Worm (Caenorhabditis elegans) whole organism, L1 larva: ENCODE data around the gene mrp-8.

Experiments used
- C16A3.4 ChIP-seq: fragments of 150-350 bp; optimal IDR thresholded peaks from 2 replicates; lab custom pipeline; 2014; ENCODE audit warnings: missing biosample characterization, missing genetic modification characterization
- C34B4.2 ChIP-seq: sonication (generic microtip); optimal IDR thresholded peaks from 2 replicates; lab custom pipeline; 2017; ENCODE audit warnings: mild to moderate bottlenecking, missing genetic modification characterization, missing compliant biosample characterization
- Y116A8C.19 ChIP-seq: sonication (generic microtip); optimal IDR thresholded peaks from 2 replicates; lab custom pipeline; 2016; ENCODE audit warnings: missing compliant biosample characterization, missing genetic modification characterization, borderline replicate concordance
- aha-1 ChIP-seq: fragments of 150-350 bp; optimal IDR thresholded peaks from 2 replicates; lab custom pipeline; 2014; ENCODE audit warnings: missing biosample characterization, missing genetic modification characterization
- alr-1 ChIP-seq: fragments of 200-800 bp; sonication (Bioruptor generic); optimal IDR thresholded peaks from 2 replicates; lab custom pipeline; 2018; ENCODE audit warnings: borderline replicate concordance, mild to moderate bottlenecking, missing genetic modification characterization, missing compliant biosample characterization
- ceh-8 ChIP-seq: fragments of 200-800 bp; sonication (Bioruptor generic); optimal IDR thresholded peaks from 2 replicates; lab custom pipeline; 2018; ENCODE audit warnings: mild to moderate bottlenecking, missing genetic modification characterization, moderate library complexity, missing compliant biosample characterization
- ceh-88 ChIP-seq: fragments of 200-800 bp; sonication (Bioruptor generic); IDR thresholded peaks from 2 replicates; pipeline ENCODE4 v1.3.6; 2022; ENCODE audit warnings: missing genetic modification characterization, missing compliant biosample characterization
- ces-1 ChIP-seq: fragments of 150-350 bp; optimal IDR thresholded peaks from 2 replicates; lab custom pipeline; 2014; ENCODE audit warnings: missing biosample characterization, missing genetic modification reagents, missing genetic modification characterization
- dsc-1 ChIP-seq: sonication (generic microtip); optimal IDR thresholded peaks from 2 replicates; lab custom pipeline; 2016; ENCODE audit warnings: mild to moderate bottlenecking, missing genetic modification characterization, missing compliant biosample characterization
- efl-1 ChIP-seq, 4 experiments: fragments of 150-350 bp; optimal IDR thresholded peaks in 3 of 4; peaks in 1 of 4; 1 replicate in 1 of 4; 2 replicates in 3 of 4; lab custom pipeline; 2014; ENCODE audit warnings: missing biosample characterization in 2 of 4, missing genetic modification characterization in 2 of 4, missing genetic modification reagents in 2 of 4
- efl-3 ChIP-seq: fragments of 200-800 bp; sonication (Bioruptor generic); optimal IDR thresholded peaks from 2 replicates; lab custom pipeline; 2018; ENCODE audit warnings: mild to moderate bottlenecking, missing genetic modification characterization, missing compliant biosample characterization
- egl-13 ChIP-seq: sonication (generic microtip); optimal IDR thresholded peaks from 2 replicates; lab custom pipeline; 2016; ENCODE audit warnings: missing genotype, missing genetic modification reagents, missing genetic modification characterization, missing compliant biosample characterization
- elt-2 ChIP-seq: sonication (generic microtip); optimal IDR thresholded peaks from 2 replicates; lab custom pipeline; 2016; ENCODE audit warnings: missing genetic modification characterization, mild to moderate bottlenecking, inconsistent platforms, missing compliant biosample characterization, missing genetic modification reagents
- fkh-10 ChIP-seq: sonication (generic microtip); optimal IDR thresholded peaks from 2 replicates; lab custom pipeline; 2017; ENCODE audit warnings: missing biosample characterization, missing genetic modification reagents, missing genetic modification characterization
- fos-1 ChIP-seq: fragments of 150-350 bp; optimal IDR thresholded peaks from 2 replicates; lab custom pipeline; 2014; ENCODE audit warnings: missing biosample characterization, missing genetic modification characterization
- grh-1 ChIP-seq: fragments of 200-800 bp; sonication (Bioruptor generic); IDR thresholded peaks from 2 replicates; pipeline ENCODE4 v1.3.6; 2022; ENCODE audit warnings: missing genetic modification reagents, missing genetic modification characterization, missing compliant biosample characterization
- lin-13 ChIP-seq: fragments of 150-350 bp; optimal IDR thresholded peaks from 2 replicates; lab custom pipeline; 2014; ENCODE audit warnings: missing biosample characterization, missing genetic modification reagents, missing genetic modification characterization
- lin-15B ChIP-seq: fragments of 150-350 bp; sonication (generic microtip); optimal IDR thresholded peaks from 3 replicates; lab custom pipeline; 2014; ENCODE audit warnings: missing biosample characterization, missing genetic modification characterization
- lin-35 ChIP-seq, 2 experiments: fragments of 150-350 bp; optimal IDR thresholded peaks; 2 replicates each; lab custom pipeline; 2014; ENCODE audit warnings: missing biosample characterization in 2 of 2, missing genetic modification characterization in 2 of 2, missing genetic modification reagents in 2 of 2
- lin-39 ChIP-seq: fragments of 150-350 bp; optimal IDR thresholded peaks from 2 replicates; lab custom pipeline; 2014; ENCODE audit warnings: missing biosample characterization, missing genetic modification reagents, missing genetic modification characterization
- lsy-2 ChIP-seq, 2 experiments: fragments of 150-350 bp; optimal IDR thresholded peaks; 2 replicates each; lab custom pipeline; 2014; ENCODE audit warnings: missing biosample characterization in 2 of 2, missing genetic modification characterization in 2 of 2
- mab-9 ChIP-seq: fragments of 200-800 bp; sonication (Bioruptor generic); IDR thresholded peaks from 2 replicates; pipeline ENCODE4 v1.3.6; 2022; ENCODE audit warnings: missing genetic modification reagents, missing genetic modification characterization, missing compliant biosample characterization
- mdl-1 ChIP-seq, 2 experiments: fragments of 150-350 bp; optimal IDR thresholded peaks; 2 replicates each; lab custom pipeline; 2014 to 2017; ENCODE audit warnings: missing biosample characterization in 2 of 2, missing genetic modification characterization in 2 of 2, inconsistent platforms in 1 of 2
- mep-1 ChIP-seq: fragments of 150-350 bp; optimal IDR thresholded peaks from 2 replicates; lab custom pipeline; 2014; ENCODE audit warnings: missing biosample characterization, missing genetic modification characterization
- nhr-11 ChIP-seq: fragments of 150-350 bp; optimal IDR thresholded peaks from 2 replicates; lab custom pipeline; 2014; ENCODE audit warnings: missing biosample characterization, missing genetic modification characterization
- nhr-20 ChIP-seq: sonication (generic microtip); optimal IDR thresholded peaks from 2 replicates; lab custom pipeline; 2016; ENCODE audit warnings: mild to moderate bottlenecking, missing genetic modification characterization, missing compliant biosample characterization
- nhr-237 ChIP-seq: fragments of 150-350 bp; optimal IDR thresholded peaks from 2 replicates; lab custom pipeline; 2014; ENCODE audit warnings: missing biosample characterization, missing genetic modification characterization
- nhr-28 ChIP-seq: fragments of 150-350 bp; optimal IDR thresholded peaks from 2 replicates; lab custom pipeline; 2014; ENCODE audit warnings: missing biosample characterization, missing genetic modification characterization
- nhr-76 ChIP-seq: sonication (generic microtip); optimal IDR thresholded peaks from 2 replicates; lab custom pipeline; 2017; ENCODE audit warnings: missing biosample characterization, missing genetic modification characterization
- nhr-77 ChIP-seq: fragments of 150-350 bp; optimal IDR thresholded peaks from 2 replicates; lab custom pipeline; 2014; ENCODE audit warnings: missing biosample characterization, missing genetic modification characterization
- nhr-84 ChIP-seq: sonication (generic microtip); optimal IDR thresholded peaks from 2 replicates; lab custom pipeline; 2017; ENCODE audit warnings: missing biosample characterization, missing genetic modification characterization
- nhr-85 ChIP-seq: sonication (generic microtip); peaks from one replicate; lab custom pipeline; 2016; ENCODE audit warnings: missing genetic modification characterization, inconsistent platforms, missing compliant biosample characterization
- pax-3 ChIP-seq: fragments of 200-800 bp; sonication (Bioruptor generic); optimal IDR thresholded peaks from 2 replicates; lab custom pipeline; 2018; ENCODE audit warnings: mild to moderate bottlenecking, missing genetic modification characterization, moderate library complexity, missing compliant biosample characterization
- pqm-1 ChIP-seq: sonication (generic microtip); optimal IDR thresholded peaks from 3 replicates; lab custom pipeline; 2017; ENCODE audit warnings: missing biosample characterization, missing genetic modification characterization
- rnt-1 ChIP-seq: sonication (generic microtip); optimal IDR thresholded peaks from 2 replicates; lab custom pipeline; 2016; ENCODE audit warnings: mild to moderate bottlenecking, missing genetic modification characterization, moderate library complexity, missing compliant biosample characterization
- snu-23 ChIP-seq: sonication (generic microtip); optimal IDR thresholded peaks from 2 replicates; lab custom pipeline; 2016; ENCODE audit warnings: missing genetic modification characterization, missing compliant biosample characterization
- sox-4 ChIP-seq: sonication (generic microtip); optimal IDR thresholded peaks from 2 replicates; lab custom pipeline; 2016; ENCODE audit warnings: missing genetic modification characterization, missing compliant biosample characterization
- sptf-1 ChIP-seq: fragments of 150-350 bp; optimal IDR thresholded peaks from 2 replicates; lab custom pipeline; 2014; ENCODE audit warnings: missing biosample characterization, missing genetic modification characterization
- sup-37 ChIP-seq: fragments of 200-800 bp; sonication (Bioruptor generic); optimal IDR thresholded peaks from 2 replicates; lab custom pipeline; 2018; ENCODE audit warnings: mild to moderate bottlenecking, missing genetic modification characterization, missing compliant biosample characterization
- unc-62 ChIP-seq: fragments of 150-350 bp; optimal IDR thresholded peaks from 2 replicates; lab custom pipeline; 2014; ENCODE audit warnings: missing biosample characterization, missing genetic modification reagents, missing genetic modification characterization
- xbp-1 ChIP-seq: sonication (generic microtip); optimal IDR thresholded peaks from 2 replicates; lab custom pipeline; 2016; ENCODE audit warnings: missing genetic modification characterization, missing compliant biosample characterization
- zip-4 ChIP-seq: fragments of 200-800 bp; sonication (Bioruptor generic); optimal IDR thresholded peaks from 2 replicates; lab custom pipeline; 2018; ENCODE audit warnings: mild to moderate bottlenecking, missing genetic modification characterization, moderate library complexity, missing compliant biosample characterization
- ztf-11 ChIP-seq, 2 experiments: sonication (generic microtip); optimal IDR thresholded peaks; 2 replicates each; lab custom pipeline; 2016 to 2017; ENCODE audit warnings: missing genetic modification characterization in 2 of 2, missing biosample characterization in 1 of 2, missing compliant biosample characterization in 1 of 2
- ztf-4 ChIP-seq: fragments of 150-350 bp; optimal IDR thresholded peaks from 2 replicates; lab custom pipeline; 2014; ENCODE audit warnings: missing biosample characterization, missing genetic modification characterization

mrp-8 gene

DNA sequence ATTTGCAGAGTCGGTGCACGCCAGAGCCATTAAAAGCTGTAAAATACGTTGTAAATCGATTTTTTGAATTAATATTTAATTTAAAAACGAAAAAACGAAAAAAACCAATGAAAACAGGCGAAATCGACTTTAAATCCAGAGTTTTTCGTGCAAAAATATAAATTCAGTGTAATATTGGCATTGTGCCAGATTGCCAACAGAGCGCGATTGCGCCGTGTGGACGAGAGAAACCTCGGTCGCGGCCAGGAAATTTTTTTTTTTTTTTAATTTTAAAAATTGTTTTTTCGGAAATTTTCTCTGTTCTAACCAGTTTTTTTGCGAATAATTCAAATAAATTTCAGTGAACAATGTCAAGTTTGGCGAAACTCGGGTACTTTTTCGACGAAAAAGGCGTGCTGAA, 48.3 kb upstream of the mrp-8 start, which contains the start of the genes pph-4.1 and Y75B8A.31 (continued):
- TF ChIP-seq aha-1 (tag; lab: Kevin White, UChicago) = no peak
- TF ChIP-seq C16A3.4 (tag; lab: Kevin White, UChicago) = peak; percentile 55
- TF ChIP-seq egl-13 = peak; percentile 89
- TF ChIP-seq alr-1 (tag; lab: Kevin White, UChicago) = no peak
- TF ChIP-seq ztf-11 (tag; optimal IDR thresholded peaks at IDR 0.05; lab: Kevin White, UChicago) = peak in 1 of 2 experiments; percentile 87
- peak; percentile 69 for TF ChIP-seq lin-39 (tag; lab: Kevin White, UChicago)
- peak; percentile 92 for TF ChIP-seq mep-1
- peak; percentile 46; the same call in 1 of the 2 replicates for TF ChIP-seq grh-1 (GFP tag; lab: Robert Waterston, UW)
- peak; percentile 58 for TF ChIP-seq Y116A8C.19
- TF ChIP-seq lin-35 (GFP tag; optimal IDR thresholded peaks at IDR 0.05; lab: Kevin White, UChicago) = peak; percentile 78 to 80
- no peak for TF ChIP-seq ztf-4 (tag; lab: Kevin White, UChicago)
- peak; percentile 87 for TF ChIP-seq pax-3 (tag; lab: Kevin White, UChicago)
- TF ChIP-seq pqm-1 (tag; lab: Kevin White, UChicago) = no peak
- TF ChIP-seq C34B4.2 = no peak
- peak; percentile 89 for TF ChIP-seq xbp-1 (tag; lab: Kevin White, UChicago)
- peak; percentile 80 to 83 for TF ChIP-seq efl-1 (optimal IDR thresholded peaks at IDR 0.05; lab: Kevin White, UChicago)
- peak; percentile 79 to 97 for TF ChIP-seq efl-1 (GFP tag; optimal IDR thresholded peaks at IDR 0.05 in 1 of 2; lab: Kevin White, UChicago)
- TF ChIP-seq mdl-1 (tag; optimal IDR thresholded peaks at IDR 0.05; lab: Kevin White, UChicago) = peak in 1 of 2 experiments; percentile 64
- no peak for TF ChIP-seq ceh-8 (GFP tag; lab: Kevin White, UChicago)
- no peak for TF ChIP-seq fkh-10 (GFP tag; lab: Kevin White, UChicago)
- TF ChIP-seq nhr-77 = peak; percentile 19
- TF ChIP-seq elt-2 (tag; lab: Kevin White, UChicago) = peak; percentile 44
- no peak for TF ChIP-seq nhr-237 (tag; lab: Kevin White, UChicago)
- TF ChIP-seq nhr-85 (tag; lab: Kevin White, UChicago) = peak; percentile 94
- peak; percentile 98 for TF ChIP-seq rnt-1 (tag; lab: Kevin White, UChicago)
- TF ChIP-seq sptf-1 = no peak
- TF ChIP-seq nhr-76 = no peak
- peak; percentile 87 for TF ChIP-seq lin-13 (GFP tag; lab: Kevin White, UChicago)
- peak; percentile 60 for TF ChIP-seq sup-37 (GFP tag; lab: Kevin White, UChicago)
- peak; percentile 86 to 89 for TF ChIP-seq lsy-2 (tag; optimal IDR thresholded peaks at IDR 0.05; lab: Kevin White, UChicago)
- TF ChIP-seq nhr-11 (tag; lab: Kevin White, UChicago) = peak; percentile 39
- TF ChIP-seq fos-1 = no peak
- TF ChIP-seq nhr-28 = no peak
- TF ChIP-seq dsc-1 (tag; lab: Kevin White, UChicago) = peak; percentile 91
- no peak for TF ChIP-seq ces-1 (GFP tag; lab: Kevin White, UChicago)
- 0 out of 2 replicates have a peak, but pooled peaks have one; percentile 14 for TF ChIP-seq ceh-88 (GFP tag; lab: Robert Waterston, UW)
- TF ChIP-seq unc-62 = no peak
- peak; percentile 88 for TF ChIP-seq nhr-20 (tag; lab: Kevin White, UChicago)
- TF ChIP-seq sox-4 = peak; percentile 80
- TF ChIP-seq efl-3 (GFP tag; lab: Kevin White, UChicago) = no peak
- TF ChIP-seq snu-23 (GFP tag; lab: Kevin White, UChicago) = peak; percentile 92
- peak; percentile 1 for TF ChIP-seq zip-4 (GFP tag; lab: Kevin White, UChicago)
- peak; percentile 96 for TF ChIP-seq lin-15B (tag; lab: Kevin White, UChicago)
- TF ChIP-seq, all 84 proteins: peak for 53

DNA sequence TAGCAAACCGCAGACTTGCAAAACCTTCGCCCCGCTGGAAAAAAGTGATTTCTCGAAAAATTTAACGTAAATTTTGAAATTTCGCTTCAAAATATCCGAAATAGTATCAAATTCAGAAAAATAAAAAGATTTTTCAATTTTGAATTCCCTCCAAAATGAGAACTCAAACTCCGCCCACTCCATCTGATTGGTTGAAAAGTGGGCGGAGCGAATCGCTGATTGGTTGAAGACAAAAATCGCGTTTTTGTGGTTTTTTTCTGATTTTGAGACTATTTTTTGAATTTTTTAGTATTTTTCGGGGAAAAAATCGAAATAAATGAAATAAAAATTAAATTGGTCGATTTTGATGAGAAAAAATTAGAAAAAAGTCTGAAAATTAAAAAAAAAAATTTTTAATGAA, 46.0 kb upstream of the mrp-8 start:
- TF ChIP-seq mab-9 (GFP tag; lab: Robert Waterston, UW) (no peak), C16A3.4 (tag; lab: Kevin White, UChicago) (no peak), efl-1 (optimal IDR thresholded peaks at IDR 0.05; lab: Kevin White, UChicago) (no peak), efl-1 (GFP tag; optimal IDR thresholded peaks at IDR 0.05 in 1 of 2; lab: Kevin White, UChicago) (peak in 1 of 2 experiments; percentile 34), nhr-84 (tag; lab: Kevin White, UChicago) (no peak), mep-1 (no peak)
